Worm (Caenorhabditis elegans): ENCODE measurements around the gene F26F2.1.

Gene F26F2.1

ce11 chrV:20599795-20600194 is 38.1 kb upstream of the F26F2.1 start, which contains the start of gene col-163:
Gene col-163, plus strand, starts transcription at chrV:20600095.
- no peak for TF ChIP-seq ztf-28 (GFP tag; IDR thresholded peaks at IDR 0.05)

ce11 chrV:20597076-20597475 is 35.4 kb upstream of the F26F2.1 start, which contains the start of gene F46B3.1:
Gene F46B3.1, minus strand, starts transcription at chrV:20597176.
- TF ChIP-seq nhr-90 (tag; optimal IDR thresholded peaks at IDR 0.05) (no peak), madf-6 (GFP tag; IDR thresholded peaks at IDR 0.05) (no peak), ets-4 (GFP tag; optimal IDR thresholded peaks at IDR 0.05) (no peak), nfya-2 (GFP tag; IDR thresholded peaks at IDR 0.05) (no peak), unc-62 (GFP tag; optimal IDR thresholded peaks at IDR 0.05) (no peak), rec-8 (tag; optimal IDR thresholded peaks at IDR 0.05) (no peak), nfyb-1 (GFP tag; IDR thresholded peaks at IDR 0.05) (no peak), nhr-179 (tag; optimal IDR thresholded peaks at IDR 0.05) (no peak)

DNA sequence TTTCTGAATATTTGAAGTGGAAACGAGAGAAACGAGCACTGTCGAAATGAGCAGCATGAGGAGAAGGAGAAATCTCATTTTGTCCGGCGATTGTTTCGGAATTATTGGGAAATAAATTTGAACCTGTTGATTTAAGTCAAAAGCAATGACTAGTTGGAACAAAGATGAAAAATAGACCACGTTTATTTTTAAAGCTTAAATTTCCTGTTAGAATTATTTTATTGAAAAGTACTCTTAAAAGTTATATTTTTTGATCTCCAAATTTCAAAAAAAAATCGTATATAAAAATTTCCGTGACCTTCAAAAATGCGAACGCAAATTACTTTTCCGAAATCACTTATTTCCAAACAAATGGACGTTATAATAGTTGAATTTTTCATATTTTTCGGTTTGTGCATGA is 34.0 kb upstream of the F26F2.1 start, which contains the start of gene F26F2.11:
F26F2.11 (minus strand) TSS at position 101 of the 400 bp plus-strand sequence.
- TF ChIP-seq ceh-100 (GFP tag; IDR thresholded peaks at IDR 0.05) = no peak
- no peak for TF ChIP-seq nfya-2 (GFP tag; IDR thresholded peaks at IDR 0.05)
- TF ChIP-seq B0019.2 (GFP tag; conservative IDR thresholded peaks at IDR 0.05) = no peak
- TF ChIP-seq F33H1.4 (GFP tag; IDR thresholded peaks at IDR 0.05) = no peak
- TF ChIP-seq ets-4 (GFP tag; optimal IDR thresholded peaks at IDR 0.05) = no peak
- no peak for TF ChIP-seq die-1 (tag; optimal IDR thresholded peaks at IDR 0.05)
- no peak for TF ChIP-seq cebp-2 (GFP tag; IDR thresholded peaks at IDR 0.05)
- TF ChIP-seq madf-3 (GFP tag; IDR thresholded peaks at IDR 0.05) = no peak
- TF ChIP-seq ztf-26 (tag; optimal IDR thresholded peaks at IDR 0.05) = no peak
- no peak for TF ChIP-seq unc-130 (GFP tag; optimal IDR thresholded peaks at IDR 0.05)
- no peak for TF ChIP-seq ceh-79 (tag; optimal IDR thresholded peaks at IDR 0.05)
- TF ChIP-seq T26A5.8 (tag; optimal IDR thresholded peaks at IDR 0.05) = no peak
- no peak for TF ChIP-seq D2030.7 (GFP tag; IDR thresholded peaks at IDR 0.05)
- TF ChIP-seq ztf-3 (GFP tag; optimal IDR thresholded peaks at IDR 0.05) = no peak
- no peak for TF ChIP-seq F39B2.1 (GFP tag; IDR thresholded peaks at IDR 0.05)
- TF ChIP-seq F23B12.7 (tag; optimal IDR thresholded peaks at IDR 0.05; ENCODE audit: insufficient read depth) = no peak
- TF ChIP-seq zim-3 (tag; optimal IDR thresholded peaks at IDR 0.05) = no peak

- TF ChIP-seq tlf-1 (GFP tag; optimal IDR thresholded peaks at IDR 0.05) (no peak), madf-6 (GFP tag; IDR thresholded peaks at IDR 0.05) (no peak), B0019.2 (GFP tag; conservative IDR thresholded peaks at IDR 0.05) (no peak), sptf-2 (GFP tag; optimal IDR thresholded peaks at IDR 0.05) (no peak), snpc-4 (GFP tag; optimal IDR thresholded peaks at IDR 0.05) (no peak), snpc-4 (tag; optimal IDR thresholded peaks at IDR 0.05) (no peak), tbp1 (GFP tag; optimal IDR thresholded peaks at IDR 0.05) (no peak), bed-2 (GFP tag; IDR thresholded peaks at IDR 0.05) (no peak), let-607 (tag; optimal IDR thresholded peaks at IDR 0.05) (no peak), Y53G8AR.9 (GFP tag; conservative IDR thresholded peaks at IDR 0.05) (no peak), egrh-3 (GFP tag; IDR thresholded peaks at IDR 0.05) (no peak), die-1 (tag; optimal IDR thresholded peaks at IDR 0.05) (no peak), Y53F4B.3 (GFP tag; IDR thresholded peaks at IDR 0.05) (no peak), mel-28 (tag; optimal IDR thresholded peaks at IDR 0.05; ENCODE audit: borderline replicate concordance) (no peak), B0336.3 (GFP tag; IDR thresholded peaks at IDR 0.05) (no peak), ztf-25 (GFP tag; IDR thresholded peaks at IDR 0.05) (no peak), attf-5 (GFP tag; optimal IDR thresholded peaks at IDR 0.05) (no peak), F55B11.4 (tag; optimal IDR thresholded peaks at IDR 0.05; ENCODE audit: borderline replicate concordance, insufficient read depth) (no peak), Y95B8A.8 (GFP tag; IDR thresholded peaks at IDR 0.05) (no peak), madf-10 (tag; optimal IDR thresholded peaks at IDR 0.05) (no peak), unc-130 (GFP tag; optimal IDR thresholded peaks at IDR 0.05) (no peak)
Observed at ce11 chrV:20594746-20595145, 33.1 kb upstream of the F26F2.1 start, which contains the start of gene F26F2.10. Gene F26F2.10, minus strand, starts transcription at chrV:20594846.
